Worm (Caenorhabditis elegans) whole organism, young adult: ENCODE results near the gene F14H8.5.

Experiments used
- D2030.7 ChIP-seq: fragments of 200-800 bp; sonication (Bioruptor generic); IDR thresholded peaks from 2 replicates; pipeline ENCODE4 v1.3.6; 2022; ENCODE audit warnings: missing genetic modification reagents, missing genetic modification characterization, missing compliant biosample characterization
- F23B12.7 ChIP-seq: sonication (generic microtip); optimal IDR thresholded peaks from 2 replicates; lab custom pipeline; 2017; ENCODE audit warnings: missing genetic modification characterization, mild to moderate bottlenecking, missing compliant biosample characterization, antibody characterized with exemption, moderate library complexity; ENCODE audit not compliant: insufficient read depth
- F33H1.4 ChIP-seq: fragments of 200-800 bp; sonication (Bioruptor generic); IDR thresholded peaks from 2 replicates; pipeline ENCODE4 v1.3.6; 2022; ENCODE audit warnings: missing genetic modification reagents, missing genetic modification characterization, missing compliant biosample characterization
- F57A8.1 ChIP-seq: fragments of 200-800 bp; sonication (Bioruptor generic); optimal IDR thresholded peaks from 2 replicates; lab custom pipeline; 2018; ENCODE audit warnings: mild to moderate bottlenecking, missing genetic modification characterization, moderate library complexity, missing compliant biosample characterization
- K12H6.12 ChIP-seq: fragments of 200-800 bp; sonication (Bioruptor generic); optimal IDR thresholded peaks from 2 replicates; lab custom pipeline; 2018; ENCODE audit warnings: mild to moderate bottlenecking, missing genetic modification characterization, missing compliant biosample characterization
- Y53G8AR.9 ChIP-seq: fragments of 200-800 bp; sonication (Bioruptor generic); conservative IDR thresholded peaks from 2 replicates; pipeline ENCODE4 v1.3.6; 2022; ENCODE audit warnings: missing genetic modification reagents, missing genetic modification characterization, missing compliant biosample characterization
- Y56A3A.18 ChIP-seq: fragments of 200-800 bp; sonication (Bioruptor generic); IDR thresholded peaks from 2 replicates; pipeline ENCODE4 v1.3.6; 2022; ENCODE audit warnings: missing genetic modification reagents, missing genetic modification characterization, missing compliant biosample characterization
- Y95B8A.8 ChIP-seq: fragments of 200-800 bp; sonication (Bioruptor generic); IDR thresholded peaks from 2 replicates; pipeline ENCODE4 v1.3.6; 2022; ENCODE audit warnings: missing genetic modification reagents, missing genetic modification characterization, missing compliant biosample characterization
- athp-1 ChIP-seq: sonication (generic microtip); optimal IDR thresholded peaks from 2 replicates; lab custom pipeline; 2017; ENCODE audit warnings: mild to moderate bottlenecking, missing genetic modification characterization, missing compliant biosample characterization
- attf-6 ChIP-seq: fragments of 200-800 bp; sonication (Bioruptor generic); IDR thresholded peaks from 2 replicates; pipeline ENCODE4 v1.3.6; 2022; ENCODE audit warnings: missing genetic modification reagents, missing genetic modification characterization, missing compliant biosample characterization
- bed-1 ChIP-seq: fragments of 200-800 bp; sonication (Bioruptor generic); IDR thresholded peaks from 2 replicates; pipeline ENCODE4 v1.3.6; 2022; ENCODE audit warnings: missing genetic modification reagents, missing genetic modification characterization, missing compliant biosample characterization
- bed-2 ChIP-seq: fragments of 200-800 bp; sonication (Bioruptor generic); IDR thresholded peaks from 2 replicates; pipeline ENCODE4 v1.3.6; 2022; ENCODE audit warnings: missing genetic modification reagents, missing genetic modification characterization, missing compliant biosample characterization
- ceh-100 ChIP-seq: fragments of 200-800 bp; sonication (Bioruptor generic); IDR thresholded peaks from 2 replicates; pipeline ENCODE4 v1.3.6; 2022; ENCODE audit warnings: missing genetic modification reagents, missing genetic modification characterization, missing compliant biosample characterization
- ceh-40 ChIP-seq: fragments of 200-800 bp; sonication (Bioruptor generic); IDR thresholded peaks from 2 replicates; pipeline ENCODE4 v1.3.6; 2022; ENCODE audit warnings: missing genetic modification characterization, missing compliant biosample characterization
- ceh-79 ChIP-seq: sonication (generic microtip); optimal IDR thresholded peaks from 2 replicates; lab custom pipeline; 2017; ENCODE audit warnings: mild to moderate bottlenecking, missing genetic modification characterization, missing compliant biosample characterization
- dpl-1 ChIP-seq: fragments of 150-350 bp; optimal IDR thresholded peaks from 2 replicates; lab custom pipeline; 2014; ENCODE audit warnings: missing biosample characterization, missing genetic modification reagents, missing genetic modification characterization
- egl-44 ChIP-seq: fragments of 200-800 bp; sonication (Bioruptor generic); IDR thresholded peaks from 2 replicates; pipeline ENCODE4 v1.3.6; 2022; ENCODE audit warnings: missing genetic modification reagents, missing genetic modification characterization, missing compliant biosample characterization
- ets-4 ChIP-seq: fragments of 200-800 bp; sonication (Bioruptor generic); optimal IDR thresholded peaks from 2 replicates; lab custom pipeline; 2018; ENCODE audit warnings: mild to moderate bottlenecking, missing genetic modification characterization, missing compliant biosample characterization
- gei-17 ChIP-seq: fragments of 200-800 bp; sonication (Bioruptor generic); optimal IDR thresholded peaks from 2 replicates; lab custom pipeline; 2018; ENCODE audit warnings: mild to moderate bottlenecking, missing genetic modification characterization, missing compliant biosample characterization
- him-1 ChIP-seq: sonication (generic microtip); optimal IDR thresholded peaks from 2 replicates; lab custom pipeline; 2016; ENCODE audit warnings: missing genotype, missing genetic modification reagents, missing genetic modification characterization, missing compliant biosample characterization
- hlh-12 ChIP-seq: sonication (generic microtip); optimal IDR thresholded peaks from 2 replicates; lab custom pipeline; 2016; ENCODE audit warnings: missing genetic modification characterization, missing compliant biosample characterization
- hmg-1.2 ChIP-seq: fragments of 200-800 bp; sonication (Bioruptor generic); IDR thresholded peaks from 2 replicates; pipeline ENCODE4 v1.3.6; 2022; ENCODE audit warnings: missing genetic modification reagents, missing genetic modification characterization, missing compliant biosample characterization
- lin-40 ChIP-seq: sonication (generic microtip); optimal IDR thresholded peaks from 2 replicates; lab custom pipeline; 2016; ENCODE audit warnings: missing genetic modification characterization, mild to moderate bottlenecking, missing compliant biosample characterization, missing genotype, missing genetic modification reagents
- lsy-27 ChIP-seq: sonication (generic microtip); optimal IDR thresholded peaks from 2 replicates; lab custom pipeline; 2017; ENCODE audit warnings: missing genetic modification characterization, mild to moderate bottlenecking, missing compliant biosample characterization, antibody characterized with exemption, missing genotype, borderline replicate concordance; ENCODE audit not compliant: insufficient read depth
- madf-3 ChIP-seq: fragments of 200-800 bp; sonication (Bioruptor generic); IDR thresholded peaks from 2 replicates; pipeline ENCODE4 v1.3.6; 2022; ENCODE audit warnings: missing genetic modification reagents, missing genetic modification characterization, missing compliant biosample characterization
- madf-6 ChIP-seq: fragments of 200-800 bp; sonication (Bioruptor generic); IDR thresholded peaks from 2 replicates; pipeline ENCODE4 v1.3.6; 2022; ENCODE audit warnings: missing genetic modification reagents, missing genetic modification characterization, missing compliant biosample characterization
- mxl-1 ChIP-seq: sonication (generic microtip); optimal IDR thresholded peaks from 2 replicates; lab custom pipeline; 2016; ENCODE audit warnings: missing genetic modification characterization, missing compliant biosample characterization
- nfya-1 ChIP-seq: sonication (generic microtip); optimal IDR thresholded peaks from 2 replicates; lab custom pipeline; 2017; ENCODE audit warnings: antibody characterized with exemption, missing compliant biosample characterization, missing genetic modification characterization, borderline replicate concordance; ENCODE audit not compliant: insufficient read depth
- nfyb-1 ChIP-seq: fragments of 200-800 bp; sonication (Bioruptor generic); IDR thresholded peaks from 2 replicates; pipeline ENCODE4 v1.3.6; 2022; ENCODE audit warnings: missing genetic modification reagents, missing genetic modification characterization, missing compliant biosample characterization
- nhr-179 ChIP-seq: sonication (generic microtip); optimal IDR thresholded peaks from 2 replicates; lab custom pipeline; 2016; ENCODE audit warnings: mild to moderate bottlenecking, missing genetic modification characterization, missing compliant biosample characterization
- pbrm-1 ChIP-seq: fragments of 200-800 bp; sonication (Bioruptor generic); IDR thresholded peaks from 2 replicates; pipeline ENCODE4 v1.3.6; 2022; ENCODE audit warnings: missing genetic modification reagents, missing genetic modification characterization, missing compliant biosample characterization
- pha-4 ChIP-seq: fragments of 150-350 bp; sonication (generic microtip); optimal IDR thresholded peaks from 2 replicates; lab custom pipeline; 2014; ENCODE audit warnings: missing biosample characterization, missing genetic modification reagents, missing genetic modification characterization
- rec-8 ChIP-seq, 2 experiments: sonication (generic microtip); optimal IDR thresholded peaks; 2 replicates each; lab custom pipeline; 2016; ENCODE audit warnings: mild to moderate bottlenecking in 2 of 2, missing genetic modification characterization in 2 of 2, missing genetic modification reagents in 2 of 2, missing genotype in 2 of 2, missing biosample characterization in 1 of 2, missing compliant biosample characterization in 1 of 2, moderate library complexity in 1 of 2
- sea-2 ChIP-seq: fragments of 200-800 bp; sonication (Bioruptor generic); IDR thresholded peaks from 2 replicates; pipeline ENCODE4 v1.3.6; 2022; ENCODE audit warnings: missing genetic modification characterization, missing compliant biosample characterization
- snpc-1.1 ChIP-seq: sonication (generic microtip); optimal IDR thresholded peaks from 2 replicates; lab custom pipeline; 2017; ENCODE audit warnings: missing genetic modification characterization, mild to moderate bottlenecking, missing compliant biosample characterization, antibody characterized with exemption, moderate library complexity, missing genotype, missing genetic modification reagents; ENCODE audit not compliant: insufficient read depth
- snpc-4 ChIP-seq, 5 experiments: fragments of 150-350 bp in 1 of 5; sonication (generic microtip) in 4 of 5; optimal IDR thresholded peaks; 2 replicates each; lab custom pipeline; 2014 to 2018; ENCODE audit warnings: missing genetic modification characterization in 5 of 5, missing biosample characterization in 3 of 5, antibody characterized with exemption in 2 of 5, mild to moderate bottlenecking in 2 of 5, missing compliant biosample characterization in 2 of 5, missing genotype in 2 of 5, moderate library complexity in 2 of 5, missing genetic modification reagents in 1 of 5
- tlf-1 ChIP-seq: fragments of 200-800 bp; sonication (Bioruptor generic); optimal IDR thresholded peaks from 2 replicates; lab custom pipeline; 2018; ENCODE audit warnings: mild to moderate bottlenecking, missing genetic modification characterization, missing compliant biosample characterization
- xnd-1 ChIP-seq: sonication (generic microtip); optimal IDR thresholded peaks from 2 replicates; lab custom pipeline; 2016; ENCODE audit warnings: missing genotype, missing genetic modification reagents, missing genetic modification characterization, missing compliant biosample characterization
- zfh-2 ChIP-seq: fragments of 200-800 bp; sonication (Bioruptor generic); conservative IDR thresholded peaks from 2 replicates; pipeline ENCODE4 v1.3.6; 2022; ENCODE audit warnings: missing genetic modification reagents, missing genetic modification characterization, missing compliant biosample characterization
- zim-3 ChIP-seq: sonication (generic microtip); optimal IDR thresholded peaks from 2 replicates; lab custom pipeline; 2017; ENCODE audit warnings: mild to moderate bottlenecking, missing genetic modification characterization, moderate library complexity, missing compliant biosample characterization
- ztf-18 ChIP-seq: sonication (generic microtip); optimal IDR thresholded peaks from 2 replicates; lab custom pipeline; 2016; ENCODE audit warnings: missing genotype, mild to moderate bottlenecking, missing genetic modification characterization, missing compliant biosample characterization
- ztf-22 ChIP-seq: fragments of 200-800 bp; sonication (Bioruptor generic); optimal IDR thresholded peaks from 2 replicates; lab custom pipeline; 2018; ENCODE audit warnings: mild to moderate bottlenecking, missing genetic modification characterization, moderate library complexity, missing compliant biosample characterization
- ztf-26 ChIP-seq: sonication (generic microtip); optimal IDR thresholded peaks from 2 replicates; lab custom pipeline; 2017; ENCODE audit warnings: missing genetic modification characterization, missing compliant biosample characterization

Gene F14H8.5

DNA sequence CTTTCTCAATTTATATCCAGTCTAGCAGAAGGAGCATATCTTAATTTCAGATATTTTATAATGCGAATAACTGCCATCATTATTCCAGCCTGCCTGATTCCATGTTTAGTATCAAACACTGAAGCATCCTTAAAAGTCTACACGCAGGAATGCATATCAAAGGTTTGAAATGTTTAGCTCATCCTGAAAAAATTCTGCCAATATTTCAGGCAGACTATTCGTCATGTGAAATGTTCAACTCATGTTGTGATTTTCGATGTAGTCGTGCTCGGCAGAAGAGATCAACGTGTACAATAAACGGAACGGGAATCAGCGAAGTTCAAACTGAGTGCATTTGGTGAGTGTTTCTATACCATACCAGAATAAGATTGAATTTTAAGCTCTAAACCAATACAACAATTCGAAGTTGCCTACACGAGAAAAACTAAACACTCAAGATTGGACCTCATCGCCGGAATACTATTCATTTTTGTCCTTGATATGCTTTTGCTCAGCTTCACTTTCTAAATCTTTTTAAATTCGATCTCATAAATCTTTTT lies 21.3 kb upstream of the F14H8.5 start, which contains the start of gene T01C3.11 (continued):
- TF ChIP-seq lin-40 (tag; lab: Kevin White, UChicago) (no peak), F33H1.4 (GFP tag; lab: Robert Waterston, UW) (no peak), gei-17 (GFP tag; lab: Kevin White, UChicago) (no peak), him-1 (no peak), tlf-1 (GFP tag; lab: Kevin White, UChicago) (no peak), attf-6 (GFP tag; lab: Robert Waterston, UW) (peak; percentile 53; the same call in 1 of the 2 replicates), bed-1 (GFP tag; lab: Robert Waterston, UW) (no peak), sea-2 (no peak), F57A8.1 (no peak), Y53G8AR.9 (no peak)

DNA sequence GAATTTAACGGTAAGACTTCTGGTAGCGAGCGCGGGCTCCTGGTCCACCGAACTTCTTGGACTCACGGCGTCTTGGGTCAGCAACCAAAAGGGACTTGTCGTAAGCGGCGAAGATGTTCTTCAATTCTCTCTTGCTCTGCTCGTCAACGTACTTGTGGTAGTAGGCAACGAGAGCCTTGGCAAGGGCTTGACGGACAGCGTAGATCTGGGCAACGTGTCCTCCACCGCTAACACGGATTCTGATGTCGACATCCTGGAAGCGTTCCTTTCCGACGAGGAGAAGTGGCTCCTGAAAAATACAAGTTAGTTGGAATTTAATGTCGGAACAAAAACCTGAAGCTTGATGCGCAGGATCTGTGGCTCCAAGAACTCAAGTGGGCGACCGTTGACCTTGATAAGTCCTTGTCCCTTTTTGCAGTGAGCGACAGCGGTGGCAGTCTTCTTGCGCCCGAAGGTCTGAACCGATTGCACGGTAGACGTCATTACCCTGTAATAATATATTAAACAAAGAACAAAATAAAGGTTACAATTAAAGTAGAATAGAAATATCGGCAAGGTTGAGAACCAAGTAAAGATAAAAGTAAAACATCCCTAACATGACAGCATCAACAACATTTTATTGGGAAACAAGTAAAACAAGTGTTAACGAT lies 20.7 kb upstream of the F14H8.5 start, which contains the start of gene rps-16:
Gene rps-16, minus strand, starts transcription at position 487 of the 650 bp plus-strand sequence.
- TF ChIP-seq hmg-1.2 (peak; percentile 27; the same call in 1 of the 2 replicates), snpc-1.1 (tag; lab: Kevin White, UChicago) (peak; percentile 49), nfya-1 (tag; lab: Kevin White, UChicago) (no peak), snpc-4 (GFP tag; optimal IDR thresholded peaks at IDR 0.05; lab: Kevin White, UChicago) (no peak), snpc-4 (tag; optimal IDR thresholded peaks at IDR 0.05; lab: Kevin White, UChicago) (peak in 2 of 4 experiments; percentile 27 to 29), rec-8 (tag; optimal IDR thresholded peaks at IDR 0.05; lab: Kevin White, UChicago) (peak in 1 of 2 experiments; percentile 13), ztf-18 (tag; lab: Kevin White, UChicago) (peak; percentile 10), zim-3 (tag; lab: Kevin White, UChicago) (no peak), lsy-27 (tag; lab: Kevin White, UChicago) (no peak), Y56A3A.18 (GFP tag; lab: Robert Waterston, UW) (peak; percentile 67), nfyb-1 (GFP tag; lab: Robert Waterston, UW) (peak; percentile 79), madf-6 (GFP tag; lab: Robert Waterston, UW) (peak; percentile 80), hlh-12 (tag; lab: Kevin White, UChicago) (no peak), nhr-179 (tag; lab: Kevin White, UChicago) (no peak), F33H1.4 (GFP tag; lab: Robert Waterston, UW) (no peak), K12H6.12 (tag; lab: Kevin White, UChicago) (no peak), ztf-22 (GFP tag; lab: Kevin White, UChicago) (no peak), ceh-100 (GFP tag; lab: Robert Waterston, UW) (peak; percentile 81), madf-3 (peak; percentile 81), gei-17 (GFP tag; lab: Kevin White, UChicago) (no peak), mxl-1 (tag; lab: Kevin White, UChicago) (no peak), ets-4 (GFP tag; lab: Kevin White, UChicago) (no peak), zfh-2 (GFP tag; lab: Robert Waterston, UW) (peak; percentile 63; the same call in 1 of the 2 replicates), ztf-26 (tag; lab: Kevin White, UChicago) (no peak), sea-2 (no peak), athp-1 (tag; lab: Kevin White, UChicago) (peak; percentile 66), pbrm-1 (GFP tag; lab: Robert Waterston, UW) (no peak), lin-40 (tag; lab: Kevin White, UChicago) (no peak), ceh-40 (GFP tag; lab: Robert Waterston, UW) (0 out of 2 replicates have a peak, but pooled peaks have one; percentile 14), D2030.7 (GFP tag; lab: Robert Waterston, UW) (no peak), F23B12.7 (no peak), bed-2 (GFP tag; lab: Robert Waterston, UW) (0 out of 2 replicates have a peak, but pooled peaks have one; percentile 31), egl-44 (GFP tag; lab: Robert Waterston, UW) (no peak), xnd-1 (peak; percentile 9), dpl-1 (GFP tag; lab: Kevin White, UChicago) (no peak), F57A8.1 (peak; percentile 35), Y95B8A.8 (GFP tag; lab: Robert Waterston, UW) (0 out of 2 replicates have a peak, but pooled peaks have one; percentile 8), pha-4 (tag; lab: Kevin White, UChicago) (no peak), ceh-79 (peak; percentile 28)
